Fruit fly (Drosophila melanogaster) whole organism, embryonic: Measurements from ENCODE around the gene Dlg5.
A peak's percentile ranks its signal among the peaks of the same experiment; 100 is the strongest.

ENCODE experiments used
- Blimp-1 ChIP-seq: fragments of 200-800 bp; sonication (Bioruptor generic); optimal IDR thresholded peaks from 3 replicates; lab custom pipeline; 2018; ENCODE audit warnings: missing biosample characterization, missing genetic modification characterization, mild to moderate bottlenecking, moderate library complexity, missing genetic modification reagents
- CG10431 ChIP-seq: fragments of 200-800 bp; sonication (Bioruptor generic); optimal IDR thresholded peaks from 3 replicates; lab custom pipeline; 2018; ENCODE audit warnings: missing biosample characterization, mild to moderate bottlenecking, missing genetic modification characterization
- CG14710 ChIP-seq: fragments of 200-800 bp; sonication (Bioruptor generic); optimal IDR thresholded peaks from 3 replicates; lab custom pipeline; 2019; ENCODE audit warnings: missing biosample characterization, mild to moderate bottlenecking, missing genetic modification characterization, moderate library complexity
- CG1529 ChIP-seq: fragments of 200-800 bp; sonication (Bioruptor generic); optimal IDR thresholded peaks from 3 replicates; lab custom pipeline; 2018; ENCODE audit warnings: missing biosample characterization, missing genetic modification characterization
- CG16813 ChIP-seq: fragments of 200-800 bp; sonication (Bioruptor generic); IDR thresholded peaks from 3 replicates; pipeline ENCODE4 v1.3.6; 2022; ENCODE audit warnings: missing biosample characterization, missing genetic modification characterization; ENCODE audit not compliant: partially characterized antibody
- CG17802 ChIP-seq: fragments of 200-800 bp; sonication (Bioruptor generic); optimal IDR thresholded peaks from 2 replicates; lab custom pipeline; 2018; ENCODE audit warnings: missing biosample characterization, mild to moderate bottlenecking, missing genetic modification characterization, moderate library complexity
- CG32772 ChIP-seq: fragments of 200-800 bp; sonication (Bioruptor generic); IDR thresholded peaks from 2 replicates; pipeline ENCODE4 v1.3.6; 2022; ENCODE audit warnings: missing biosample characterization, missing genetic modification characterization
- CG33213 ChIP-seq: fragments of 200-800 bp; sonication (Bioruptor generic); optimal IDR thresholded peaks from 3 replicates; lab custom pipeline; 2016; ENCODE audit warnings: missing biosample characterization, missing genetic modification characterization
- CG7271 ChIP-seq: fragments of 200-800 bp; sonication (Bioruptor generic); optimal IDR thresholded peaks from 2 replicates; lab custom pipeline; 2018; ENCODE audit warnings: missing biosample characterization, mild to moderate bottlenecking, missing genetic modification characterization, moderate library complexity
- CG8944 ChIP-seq: fragments of 200-800 bp; sonication (Bioruptor generic); optimal IDR thresholded peaks from 3 replicates; lab custom pipeline; 2016; ENCODE audit warnings: missing biosample characterization, missing genetic modification characterization
- CG9797 ChIP-seq: fragments of 200-800 bp; sonication (Bioruptor generic); optimal IDR thresholded peaks from 3 replicates; lab custom pipeline; 2018; ENCODE audit warnings: missing biosample characterization, mild to moderate bottlenecking, missing genetic modification characterization
- Camta ChIP-seq: fragments of 200-800 bp; sonication (Bioruptor generic); optimal IDR thresholded peaks from 2 replicates; lab custom pipeline; 2016; ENCODE audit warnings: missing biosample characterization, missing genetic modification characterization
- D19A ChIP-seq: fragments of 200-800 bp; optimal IDR thresholded peaks from 3 replicates; lab custom pipeline; 2019; ENCODE audit warnings: missing biosample characterization, mild to moderate bottlenecking, missing genetic modification characterization, moderate library complexity
- Dfd ChIP-seq, 2 experiments: fragments of >200 bp; optimal IDR thresholded peaks; 2 replicates each; lab custom pipeline; 2017; ENCODE audit warnings: missing biosample characterization in 2 of 2, missing genetic modification characterization in 2 of 2
- Drgx ChIP-seq: fragments of 200-800 bp; sonication (Bioruptor generic); IDR thresholded peaks from 2 replicates; pipeline ENCODE4 v1.3.6; 2022; ENCODE audit warnings: missing biosample characterization, missing genetic modification characterization
- Ets65A ChIP-seq: fragments of 200-800 bp; sonication (Bioruptor generic); peaks from one replicate; lab custom pipeline; 2016; ENCODE audit warnings: missing biosample characterization, missing genetic modification characterization
- Gug ChIP-seq: fragments of 200-800 bp; sonication (Bioruptor generic); IDR thresholded peaks from 4 replicates; pipeline ENCODE4 v1.3.6; 2022; ENCODE audit warnings: missing biosample characterization, missing genetic modification characterization
- Hmx ChIP-seq: fragments of 200-800 bp; sonication (Bioruptor generic); optimal IDR thresholded peaks from 2 replicates; lab custom pipeline; 2016; ENCODE audit warnings: missing biosample characterization, missing genetic modification characterization
- Med ChIP-seq: fragments of 200-800 bp; sonication (Bioruptor generic); peaks from one replicate; lab custom pipeline; 2016; ENCODE audit warnings: missing biosample characterization, missing genetic modification characterization, mild to moderate bottlenecking, inconsistent platforms, moderate library complexity
- btn ChIP-seq: fragments of 200-800 bp; sonication (Bioruptor generic); optimal IDR thresholded peaks from 2 replicates; lab custom pipeline; 2016; ENCODE audit warnings: missing biosample characterization, missing genetic modification characterization
- chinmo ChIP-seq: fragments of 200-800 bp; sonication (Bioruptor generic); IDR thresholded peaks from 4 replicates; pipeline ENCODE4 v1.3.6; 2022; ENCODE audit warnings: missing biosample characterization, missing genetic modification characterization; ENCODE audit not compliant: partially characterized antibody
- ci ChIP-seq: fragments of 200-800 bp; sonication (Bioruptor generic); IDR thresholded peaks from 3 replicates; pipeline ENCODE4 v1.3.6; 2022; ENCODE audit warnings: missing biosample characterization, missing genetic modification characterization
- crol ChIP-seq: fragments of 200-800 bp; sonication (Bioruptor generic); IDR thresholded peaks from 2 replicates; pipeline ENCODE4 v1.3.6; 2022; ENCODE audit warnings: missing biosample characterization, missing genetic modification characterization
- ftz-f1 ChIP-seq: fragments of 200-800 bp; sonication (Bioruptor generic); optimal IDR thresholded peaks from 2 replicates; lab custom pipeline; 2016; ENCODE audit warnings: missing biosample characterization, missing genetic modification characterization
- gfzf ChIP-seq: fragments of 200-800 bp; sonication (Bioruptor generic); optimal IDR thresholded peaks from 2 replicates; lab custom pipeline; 2016; ENCODE audit warnings: missing biosample characterization, mild to moderate bottlenecking, missing genetic modification characterization, moderate library complexity
- gsb-n ChIP-seq: fragments of 200-800 bp; sonication (Bioruptor generic); optimal IDR thresholded peaks from 3 replicates; lab custom pipeline; 2018; ENCODE audit warnings: missing biosample characterization, mild to moderate bottlenecking, missing genetic modification characterization
- gt ChIP-seq: fragments of 200-800 bp; sonication (Bioruptor generic); IDR thresholded peaks from 2 replicates; pipeline ENCODE4 v1.3.6; 2022; ENCODE audit warnings: missing biosample characterization, missing genetic modification characterization
- kay ChIP-seq: fragments of 200-800 bp; sonication (Bioruptor generic); optimal IDR thresholded peaks from 2 replicates; lab custom pipeline; 2016; ENCODE audit warnings: missing biosample characterization, missing genetic modification characterization
- ken ChIP-seq: fragments of 200-800 bp; sonication (Bioruptor generic); IDR thresholded peaks from 3 replicates; pipeline ENCODE4 v1.3.6; 2022; ENCODE audit warnings: missing biosample characterization, missing genetic modification characterization
- kni ChIP-seq: fragments of 200-800 bp; sonication (Bioruptor generic); optimal IDR thresholded peaks from 3 replicates; lab custom pipeline; 2017; ENCODE audit warnings: mild to moderate bottlenecking, missing biosample characterization, missing genetic modification reagents, missing genetic modification characterization
- pho ChIP-seq: fragments of 200-800 bp; sonication (Bioruptor generic); optimal IDR thresholded peaks from 2 replicates; lab custom pipeline; 2016; ENCODE audit warnings: missing biosample characterization, missing genetic modification characterization
- salm ChIP-seq: fragments of 200-800 bp; sonication (Bioruptor generic); optimal IDR thresholded peaks from 2 replicates; lab custom pipeline; 2018; ENCODE audit warnings: missing biosample characterization, mild to moderate bottlenecking, missing genetic modification characterization
- tap ChIP-seq: fragments of 200-800 bp; optimal IDR thresholded peaks from 3 replicates; lab custom pipeline; 2019; ENCODE audit warnings: missing biosample characterization, mild to moderate bottlenecking, missing genetic modification characterization, moderate library complexity
- tna ChIP-seq: fragments of 200-800 bp; sonication (Bioruptor generic); IDR thresholded peaks from 2 replicates; pipeline ENCODE4 v1.3.6; 2022; ENCODE audit warnings: missing biosample characterization, missing genetic modification characterization; ENCODE audit not compliant: partially characterized antibody
- ttk ChIP-seq: fragments of 200-800 bp; sonication (Bioruptor generic); IDR thresholded peaks from 2 replicates; pipeline ENCODE4 v2.1.2; 2022; ENCODE audit warnings: missing biosample characterization, missing genetic modification characterization
- vvl ChIP-seq: fragments of 200-800 bp; sonication (Bioruptor generic); IDR thresholded peaks from 2 replicates; pipeline ENCODE4 v1.3.6; 2022; ENCODE audit warnings: missing biosample characterization, missing genetic modification characterization

The Dlg5 gene

DNA sequence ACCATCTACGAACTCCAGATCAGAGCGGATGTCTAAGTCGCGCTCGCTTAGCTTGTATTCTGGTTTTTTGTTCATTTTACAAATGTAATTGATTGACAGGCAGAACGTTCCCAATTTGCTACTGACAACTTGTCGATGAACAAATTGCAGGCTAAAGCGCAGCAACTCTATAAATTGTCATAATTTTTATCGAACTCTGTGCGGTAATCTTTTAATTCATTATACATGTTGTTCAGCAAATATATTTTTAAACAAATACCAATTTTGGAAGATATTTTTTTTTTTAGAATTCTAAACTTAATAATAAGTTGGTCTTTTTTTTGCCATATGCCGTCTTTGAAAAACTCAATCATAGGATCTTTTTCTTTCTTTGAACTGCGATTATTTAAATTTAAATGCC, 4.3 kb upstream of the Dlg5 start, which contains the start of gene CG14930 (continued):
- TF ChIP-seq Camta (GFP tag; lab: Kevin White, UChicago) (no peak), tap (tag; lab: Kevin White, UChicago) (no peak), CG9797 (GFP tag; lab: Kevin White, UChicago) (no peak), kay (no peak)
- TF ChIP-seq, all 482 proteins: peak for 0

DNA sequence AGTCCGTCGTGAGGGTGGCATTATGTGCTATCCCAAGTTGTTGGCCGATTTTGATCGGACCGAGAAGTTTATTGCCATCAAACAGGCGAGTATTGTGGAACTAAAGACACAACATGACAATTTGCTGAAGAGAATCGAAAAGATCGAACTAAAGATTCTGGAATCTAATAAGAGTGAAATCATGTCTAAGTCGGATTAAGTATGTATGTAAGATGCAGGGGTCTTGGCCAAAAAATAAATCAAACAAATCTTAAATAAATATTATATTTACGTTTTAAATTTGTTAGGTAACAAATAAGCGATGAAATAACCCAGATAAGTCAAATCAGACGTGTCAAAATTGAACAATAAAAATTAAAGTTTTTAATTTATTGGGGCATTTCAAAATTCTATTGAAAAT, 2.7 kb upstream of the Dlg5 start, which contains the start of gene CG14929:
Gene CG14929 (plus strand): TSS at position 301 of the 400 bp plus-strand sequence.
- TF ChIP-seq CG10431: no peak
- TF ChIP-seq, all 482 proteins: peak for 0

DNA sequence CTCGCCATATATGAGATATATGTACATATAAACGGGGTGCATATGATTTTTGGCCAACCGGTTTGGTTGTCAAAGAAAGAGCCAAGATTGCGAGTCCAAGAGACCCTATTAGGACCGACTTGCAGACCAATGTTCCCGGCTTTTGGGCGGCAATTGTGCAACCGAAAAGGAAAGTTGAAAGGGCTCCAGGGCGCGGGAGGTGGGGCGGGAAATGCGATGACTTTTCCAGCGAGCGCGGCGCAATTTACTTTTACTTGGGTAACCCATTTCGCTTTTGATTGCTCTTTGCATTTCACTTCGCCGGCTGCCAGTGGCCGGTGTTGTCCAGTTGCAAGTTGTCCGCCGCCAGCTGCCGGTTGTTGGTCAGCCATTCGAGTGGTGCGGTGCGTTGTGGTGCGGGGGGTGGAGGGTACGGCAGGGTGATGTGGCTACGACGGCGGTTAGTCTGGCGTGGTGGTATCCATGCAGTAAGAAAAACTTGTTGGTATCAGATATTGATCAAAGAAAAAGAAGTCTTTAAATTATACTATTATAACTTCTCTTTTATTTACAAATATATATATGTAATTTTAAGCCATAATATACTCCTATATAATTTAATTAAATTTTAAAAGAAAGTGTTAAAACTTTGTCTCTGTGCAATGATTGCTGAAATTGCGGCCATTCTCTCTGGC, 11.8 kb downstream of the Dlg5 start:
- TF ChIP-seq Med (GFP tag; lab: Kevin White, UChicago) (peak; percentile 18), ci (GFP tag; lab: Robert Waterston, UW) (peak; percentile 48; the same call in 1 of the 3 replicates), tna (GFP tag; lab: Robert Waterston, UW) (no peak), CG1529 (no peak), ken (no peak), ftz-f1 (no peak), D19A (no peak), CG33213 (no peak), Blimp-1 (GFP tag; lab: Kevin White, UChicago) (peak; percentile 93), crol (GFP tag; lab: Robert Waterston, UW) (peak; percentile 68), CG32772 (GFP tag; lab: Robert Waterston, UW) (no peak), ttk (peak; percentile 13; the same call in 1 of the 2 replicates), gt (no peak), kni (GFP tag; lab: Kevin White, UChicago) (peak; percentile 58), Hmx (GFP tag; lab: Kevin White, UChicago) (no peak), Drgx (GFP tag; lab: Robert Waterston, UW) (peak; percentile 71), pho (GFP tag; lab: Kevin White, UChicago) (no peak), vvl (GFP tag; lab: Robert Waterston, UW) (0 out of 2 replicates have a peak, but pooled peaks have one; percentile 16), Gug (GFP tag; lab: Robert Waterston, UW) (no peak), CG17802 (tag; lab: Kevin White, UChicago) (no peak), chinmo (GFP tag; lab: Robert Waterston, UW) (no peak), Dfd (GFP tag; optimal IDR thresholded peaks at IDR 0.05; lab: Kevin White, UChicago) (no peak), gfzf (GFP tag; lab: Kevin White, UChicago) (no peak), Ets65A (GFP tag; lab: Kevin White, UChicago) (peak; percentile 4), CG7271 (tag; lab: Kevin White, UChicago) (no peak)

DNA sequence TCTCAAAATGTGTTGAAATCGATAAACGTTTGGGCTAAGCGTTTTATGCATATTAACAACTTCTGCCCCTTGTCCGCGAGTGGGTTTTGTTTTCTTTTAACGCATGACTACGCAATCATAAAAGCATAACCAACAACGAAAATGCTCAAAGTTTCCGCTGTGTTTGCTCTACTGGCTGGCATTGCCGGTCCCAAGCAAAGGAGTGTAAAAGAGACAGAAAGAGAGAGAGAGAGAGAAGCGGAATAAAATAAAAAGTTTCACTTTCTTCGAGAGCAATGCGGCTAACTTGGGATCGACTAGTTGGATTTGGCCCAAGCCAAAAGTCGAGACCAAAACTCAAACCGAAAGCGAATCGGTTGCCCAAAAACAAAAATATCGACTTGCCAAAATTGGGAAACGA, 14.2 kb downstream of the Dlg5 start:
- peak; percentile 51 for TF ChIP-seq kni (GFP tag; lab: Kevin White, UChicago)
- peak; percentile 21; the same call in 1 of the 2 replicates for TF ChIP-seq vvl (GFP tag; lab: Robert Waterston, UW)
- no peak for TF ChIP-seq salm (tag; lab: Kevin White, UChicago)
- TF ChIP-seq CG14710 (tag; lab: Kevin White, UChicago): no peak
- peak; percentile 98 for TF ChIP-seq Blimp-1 (GFP tag; lab: Kevin White, UChicago)
- TF ChIP-seq CG8944 (GFP tag; lab: Kevin White, UChicago): no peak
- no peak for TF ChIP-seq CG16813 (GFP tag; lab: Robert Waterston, UW)
- no peak for TF ChIP-seq btn (GFP tag; lab: Kevin White, UChicago)
- peak; percentile 36 for TF ChIP-seq gsb-n (tag; lab: Kevin White, UChicago)
- TF ChIP-seq Dfd (GFP tag; optimal IDR thresholded peaks at IDR 0.05; lab: Kevin White, UChicago): no peak
